Worm (Caenorhabditis elegans) whole organism, midembryonic: Measurements from ENCODE around the gene znf-622.

Experiments used
- T22C8.4 ChIP-seq: fragments of 200-800 bp; sonication (Bioruptor generic); IDR thresholded peaks from 2 replicates; pipeline ENCODE4 v1.3.6; 2022; ENCODE audit warnings: missing genetic modification characterization, missing compliant biosample characterization
- flt-1 ChIP-seq: fragments of 200-800 bp; sonication (Bioruptor generic); IDR thresholded peaks from 2 replicates; pipeline ENCODE4 v1.3.6; 2022; ENCODE audit warnings: missing genetic modification characterization, missing compliant biosample characterization
- tab-1 ChIP-seq: fragments of 200-800 bp; sonication (Bioruptor generic); IDR thresholded peaks from 2 replicates; pipeline ENCODE4 v1.3.6; 2022; ENCODE audit warnings: missing genetic modification characterization, missing compliant biosample characterization

DNA sequence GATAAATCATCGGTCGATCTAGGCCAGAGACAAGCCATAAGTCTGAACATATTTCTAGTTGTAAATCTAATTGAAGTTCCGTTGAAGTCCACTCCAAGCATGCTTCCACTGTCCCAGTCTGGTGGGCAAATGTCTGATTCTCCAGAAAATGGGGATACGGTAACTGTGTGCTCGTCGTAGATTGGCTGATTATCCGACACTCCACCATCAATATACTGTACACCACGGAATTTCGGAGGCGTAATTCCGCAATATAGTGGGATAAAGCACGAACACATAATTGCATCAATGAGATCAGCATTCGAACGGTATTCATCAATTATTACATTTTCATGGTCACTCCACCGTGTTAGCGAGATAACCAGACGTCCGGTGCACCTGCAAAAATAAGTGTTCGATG is 36.8 kb downstream of the znf-622 start:
- TF ChIP-seq flt-1 (GFP tag; lab: Robert Waterston, UW), result no peak
- TF ChIP-seq T22C8.4 (GFP tag; lab: Robert Waterston, UW), result no peak
- TF ChIP-seq tab-1 (GFP tag; lab: Robert Waterston, UW), result no peak
